Worm (Caenorhabditis elegans): ENCODE data around the gene fli-1.

ce11 chrIII:8718592-8718991, 35.1 kb upstream of the fli-1 start:
- TF ChIP-seq blmp-1 (tag; optimal IDR thresholded peaks at IDR 0.05) (no peak), elt-1 (tag; optimal IDR thresholded peaks at IDR 0.05; ENCODE audit: borderline replicate concordance, insufficient read depth) (no peak), sem-2 (GFP tag; optimal IDR thresholded peaks at IDR 0.05) (no peak), lsy-2 (tag; optimal IDR thresholded peaks at IDR 0.05) (no peak), unc-62 (GFP tag; optimal IDR thresholded peaks at IDR 0.05) (no peak), nhr-12 (tag; optimal IDR thresholded peaks at IDR 0.05) (no peak), unc-39 (tag; optimal IDR thresholded peaks at IDR 0.05) (no peak), mep-1 (tag; optimal IDR thresholded peaks at IDR 0.05) (no peak), nhr-237 (tag; optimal IDR thresholded peaks at IDR 0.05) (no peak)
